Worm (Caenorhabditis elegans): ENCODE results near the gene C50F4.9.
A peak's percentile ranks its signal among the peaks of the same experiment; 100 is the strongest.

ce11 chrV:9491440-9492160, 32.4 kb downstream of the C50F4.9 start, which contains the start of gene K06A4.7:
- no peak for TF ChIP-seq unc-62 (GFP tag; optimal IDR thresholded peaks at IDR 0.05)
- TF ChIP-seq nhr-77 (tag; optimal IDR thresholded peaks at IDR 0.05) = no peak
- TF ChIP-seq egl-27 (tag; optimal IDR thresholded peaks at IDR 0.05) = no peak
- TF ChIP-seq fos-1 (tag; optimal IDR thresholded peaks at IDR 0.05) = peak; percentile 35
- no peak for TF ChIP-seq nhr-25 (tag; optimal IDR thresholded peaks at IDR 0.05)
- no peak for TF ChIP-seq lin-13 (GFP tag; optimal IDR thresholded peaks at IDR 0.05)
- TF ChIP-seq unc-55 (GFP tag; optimal IDR thresholded peaks at IDR 0.05) = no peak
- no peak for TF ChIP-seq nhr-21 (tag; optimal IDR thresholded peaks at IDR 0.05)
- TF ChIP-seq ama-1 (optimal IDR thresholded peaks at IDR 0.05) = no peak
- no peak for TF ChIP-seq aly-2 (tag; optimal IDR thresholded peaks at IDR 0.05)

Data from whole organism, L2 larva.